Worm (Caenorhabditis elegans): ENCODE measurements around the gene K09C4.5.
A peak's percentile ranks its signal among the peaks of the same experiment; 100 is the strongest.

Gene K09C4.5

ce11 chrX:3332824-3333223 lies 50.4 kb downstream of the K09C4.5 start, which contains the start of gene F11D5.1:
TSS of gene F11D5.1 (plus strand) at chrX:3333124.
- TF ChIP-seq dmd-4 (tag; optimal IDR thresholded peaks at IDR 0.05) (no peak), alr-1 (tag; optimal IDR thresholded peaks at IDR 0.05) (no peak), unc-62 (GFP tag; optimal IDR thresholded peaks at IDR 0.05) (no peak), ama-1 (optimal IDR thresholded peaks at IDR 0.05) (no peak), lin-13 (GFP tag; optimal IDR thresholded peaks at IDR 0.05) (no peak), F13H6.1 (tag; optimal IDR thresholded peaks at IDR 0.05) (no peak), nhr-10 (tag; optimal IDR thresholded peaks at IDR 0.05) (no peak), sem-4 (tag; optimal IDR thresholded peaks at IDR 0.05) (no peak), ztf-11 (tag; optimal IDR thresholded peaks at IDR 0.05) (no peak)

ce11 chrX:3334115-3334514 lies 51.7 kb downstream of the K09C4.5 start:
- TF ChIP-seq sma-9 (GFP tag; optimal IDR thresholded peaks at IDR 0.05) (peak; percentile 29), sma-9 (tag; optimal IDR thresholded peaks at IDR 0.05) (no peak), skn-1 (tag; optimal IDR thresholded peaks at IDR 0.05) (peak; percentile 36), F13H6.1 (tag; optimal IDR thresholded peaks at IDR 0.05) (peak; percentile 29), fos-1 (tag; optimal IDR thresholded peaks at IDR 0.05) (peak; percentile 90), crh-2 (tag; optimal IDR thresholded peaks at IDR 0.05) (peak; percentile 1), nhr-21 (tag; optimal IDR thresholded peaks at IDR 0.05) (no peak)

Measured in whole organism, L2 larva.